Worm (Caenorhabditis elegans) whole organism, early embryonic: Measurements from ENCODE around the gene T09D3.9.

Experiments
- B0310.2 ChIP-seq: sonication (generic microtip); optimal IDR thresholded peaks from 2 replicates; lab custom pipeline; 2016; ENCODE audit warnings: mild to moderate bottlenecking, missing genetic modification characterization, missing compliant biosample characterization
- aly-1 ChIP-seq: sonication (generic microtip); optimal IDR thresholded peaks from 2 replicates; lab custom pipeline; 2016; ENCODE audit warnings: missing genetic modification characterization, missing compliant biosample characterization
- ama-1 ChIP-seq: fragments of 150-350 bp; optimal IDR thresholded peaks from 2 replicates; lab custom pipeline; 2014
- ceh-13 ChIP-seq: fragments of 200-800 bp; sonication (Bioruptor generic); optimal IDR thresholded peaks from 2 replicates; lab custom pipeline; 2018; ENCODE audit warnings: mild to moderate bottlenecking, missing genetic modification characterization, missing compliant biosample characterization
- ets-7 ChIP-seq: sonication (generic microtip); optimal IDR thresholded peaks from 2 replicates; lab custom pipeline; 2016; ENCODE audit warnings: missing genotype, missing genetic modification characterization, missing compliant biosample characterization
- flt-1 ChIP-seq: fragments of 200-800 bp; sonication (Bioruptor generic); IDR thresholded peaks from 2 replicates; pipeline ENCODE4 v1.3.6; 2022; ENCODE audit warnings: missing genetic modification characterization, missing compliant biosample characterization
- hmbx-1 ChIP-seq: sonication (generic microtip); optimal IDR thresholded peaks from 2 replicates; lab custom pipeline; 2016; ENCODE audit warnings: mild to moderate bottlenecking, missing genetic modification characterization, missing compliant biosample characterization
- hmg-4 ChIP-seq: fragments of 200-800 bp; sonication (Bioruptor generic); optimal IDR thresholded peaks from 2 replicates; lab custom pipeline; 2018; ENCODE audit warnings: mild to moderate bottlenecking, missing genetic modification characterization, missing compliant biosample characterization
- hnd-1 ChIP-seq: sonication (generic microtip); optimal IDR thresholded peaks from 2 replicates; lab custom pipeline; 2016; ENCODE audit warnings: missing genetic modification characterization, missing compliant biosample characterization
- pes-1 ChIP-seq: fragments of 200-800 bp; sonication (Bioruptor generic); IDR thresholded peaks from 2 replicates; pipeline ENCODE4 v1.3.6; 2022; ENCODE audit warnings: missing genetic modification reagents, missing genetic modification characterization, missing compliant biosample characterization
- tbx-11 ChIP-seq: fragments of 200-800 bp; sonication (Bioruptor generic); IDR thresholded peaks from 2 replicates; pipeline ENCODE4 v1.3.6; 2022; ENCODE audit warnings: missing genetic modification characterization, missing compliant biosample characterization
- tbx-37 ChIP-seq: fragments of 200-800 bp; sonication (Bioruptor generic); conservative IDR thresholded peaks from 2 replicates; pipeline ENCODE4 v1.3.6; 2022; ENCODE audit warnings: missing genetic modification reagents, missing genetic modification characterization, missing compliant biosample characterization
- tra-4 ChIP-seq: sonication (generic microtip); optimal IDR thresholded peaks from 2 replicates; lab custom pipeline; 2017; ENCODE audit warnings: missing genetic modification characterization, missing compliant biosample characterization

- TF ChIP-seq ama-1 (no peak), ceh-13 (GFP tag; lab: Kevin White, UChicago) (no peak), hmbx-1 (tag; lab: Kevin White, UChicago) (no peak), pes-1 (GFP tag; lab: Robert Waterston, UW) (no peak), hmg-4 (GFP tag; lab: Kevin White, UChicago) (no peak), aly-1 (tag; lab: Kevin White, UChicago) (no peak), ets-7 (tag; lab: Kevin White, UChicago) (no peak), flt-1 (no peak), tbx-37 (GFP tag; lab: Robert Waterston, UW) (no peak), hnd-1 (tag; lab: Kevin White, UChicago) (no peak), tbx-11 (GFP tag; lab: Robert Waterston, UW) (no peak), tra-4 (tag; lab: Kevin White, UChicago) (no peak), B0310.2 (tag; lab: Kevin White, UChicago) (no peak)
Measured at ce11 chrV:5392993-5393628, 24.4 kb upstream of the T09D3.9 start, which contains the start of gene C35A11.4.
